Comparison of ENCODE assay signal across 1 fruit fly cellular context in the genomic region with DNA sequence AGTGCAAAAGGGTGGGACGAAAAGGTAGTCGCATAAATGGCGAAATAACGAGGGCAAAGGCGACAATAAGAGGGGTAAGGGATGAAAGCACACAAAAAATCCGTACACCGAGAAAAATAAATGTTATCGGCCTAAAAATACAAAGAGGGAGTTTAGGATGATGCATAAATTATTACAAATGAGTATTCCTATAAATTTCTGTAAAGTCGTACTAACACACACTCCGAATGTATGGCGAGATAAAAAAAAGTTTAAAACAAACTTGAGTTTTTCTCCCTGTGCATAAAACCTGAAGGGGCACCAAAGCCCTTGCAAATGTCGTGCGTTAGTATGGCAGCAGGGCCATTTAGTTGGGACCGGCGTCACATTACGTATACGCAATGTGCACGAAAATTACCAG.
A peak's percentile ranks its signal among the peaks of the same experiment; 100 is the strongest.
TF ChIP-seq lines count a peak whose summit lies in the region.

No protein-coding gene starts in this region.

TF ChIP-seq in whole organism, embryonic, 481 proteins besides CTCF, POLR2A, EP300 and RAD21 (continued from another document and continues in another):
- TF ChIP-seq CG14710 (tag; optimal IDR thresholded peaks at IDR 0.05; lab: Kevin White, UChicago) = no peak
- TF ChIP-seq Hey (tag; optimal IDR thresholded peaks at IDR 0.05; lab: Kevin White, UChicago) = no peak
- peak; percentile 37; the same call in 1 of the 2 replicates for TF ChIP-seq Rx (GFP tag; IDR thresholded peaks at IDR 0.05; lab: Robert Waterston, UW)
- no peak for TF ChIP-seq Lhr (GFP tag; optimal IDR thresholded peaks at IDR 0.05; lab: Kevin White, UChicago)
- no peak for TF ChIP-seq Mes4 (GFP tag; optimal IDR thresholded peaks at IDR 0.05; lab: Kevin White, UChicago)
- peak; percentile 33 for TF ChIP-seq CG12659 (GFP tag; optimal IDR thresholded peaks at IDR 0.05; lab: Kevin White, UChicago)
- TF ChIP-seq Med (GFP tag; lab: Kevin White, UChicago) = no peak
- peak; percentile 22 for TF ChIP-seq CG9876 (GFP tag; optimal IDR thresholded peaks at IDR 0.05; lab: Kevin White, UChicago)
- TF ChIP-seq NK7.1 (GFP tag; optimal IDR thresholded peaks at IDR 0.05; lab: Kevin White, UChicago) = no peak
- TF ChIP-seq BtbVII (GFP tag; optimal IDR thresholded peaks at IDR 0.05; lab: Kevin White, UChicago) = peak; percentile 60
- TF ChIP-seq row (GFP tag; IDR thresholded peaks at IDR 0.05; lab: Robert Waterston, UW) = no peak; the same call in 1 of the 3 replicates
- no peak for TF ChIP-seq tll (GFP tag; optimal IDR thresholded peaks at IDR 0.05; lab: Kevin White, UChicago)
- no peak for TF ChIP-seq CG31388 (GFP tag; optimal IDR thresholded peaks at IDR 0.05; lab: Kevin White, UChicago)
- TF ChIP-seq Chrac-16 (GFP tag; optimal IDR thresholded peaks at IDR 0.05; lab: Kevin White, UChicago) = no peak
- no peak for TF ChIP-seq fd3F (GFP tag; optimal IDR thresholded peaks at IDR 0.05; lab: Kevin White, UChicago)
- no peak for TF ChIP-seq CG10274 (GFP tag; optimal IDR thresholded peaks at IDR 0.05; lab: Kevin White, UChicago)
- no peak for TF ChIP-seq insv (GFP tag; optimal IDR thresholded peaks at IDR 0.05; lab: Kevin White, UChicago)
- TF ChIP-seq hth (optimal IDR thresholded peaks at IDR 0.05; lab: Kevin White, UChicago) = no peak
- no peak for TF ChIP-seq NFAT (GFP tag; IDR thresholded peaks at IDR 0.05; lab: Robert Waterston, UW)
- TF ChIP-seq dm (GFP tag; optimal IDR thresholded peaks at IDR 0.05; lab: Kevin White, UChicago) = no peak
- peak; percentile 18 for TF ChIP-seq zfh2 (GFP tag; optimal IDR thresholded peaks at IDR 0.05; lab: Kevin White, UChicago)
- TF ChIP-seq CG32532 (GFP tag; IDR thresholded peaks at IDR 0.05; lab: Robert Waterston, UW) = peak; percentile 74; the same call in 1 of the 2 replicates
- TF ChIP-seq Hr3 (GFP tag; optimal IDR thresholded peaks at IDR 0.05; lab: Kevin White, UChicago) = peak; percentile 8
- TF ChIP-seq Trl (optimal IDR thresholded peaks at IDR 0.05; lab: Kevin White, UChicago) = no peak
- peak; percentile 27 for TF ChIP-seq Trl (GFP tag; optimal IDR thresholded peaks at IDR 0.05; lab: Kevin White, UChicago)
- no peak for TF ChIP-seq bsh (GFP tag; optimal IDR thresholded peaks at IDR 0.05; lab: Kevin White, UChicago)
- no peak for TF ChIP-seq Dfd (GFP tag; optimal IDR thresholded peaks at IDR 0.05; lab: Kevin White, UChicago)
- no peak for TF ChIP-seq dimm (GFP tag; IDR thresholded peaks at IDR 0.05; lab: Robert Waterston, UW)
- TF ChIP-seq luna (GFP tag; optimal IDR thresholded peaks at IDR 0.05; lab: Kevin White, UChicago) = no peak
- TF ChIP-seq ac (GFP tag; optimal IDR thresholded peaks at IDR 0.05; lab: Kevin White, UChicago) = no peak
- no peak for TF ChIP-seq da (GFP tag; optimal IDR thresholded peaks at IDR 0.05; lab: Kevin White, UChicago)
- TF ChIP-seq sima (GFP tag; optimal IDR thresholded peaks at IDR 0.05; lab: Kevin White, UChicago) = no peak
- TF ChIP-seq CG7556 (GFP tag; optimal IDR thresholded peaks at IDR 0.05; lab: Kevin White, UChicago) = peak; percentile 36
- TF ChIP-seq chn (GFP tag; optimal IDR thresholded peaks at IDR 0.05; lab: Kevin White, UChicago) = no peak
- TF ChIP-seq her (GFP tag; optimal IDR thresholded peaks at IDR 0.05; lab: Kevin White, UChicago) = no peak
- peak; percentile 58 for TF ChIP-seq CG7372 (GFP tag; IDR thresholded peaks at IDR 0.05; lab: Robert Waterston, UW)
- no peak for TF ChIP-seq CG8388 (GFP tag; optimal IDR thresholded peaks at IDR 0.05; lab: Kevin White, UChicago)
- TF ChIP-seq bowl (GFP tag; IDR thresholded peaks at IDR 0.05; lab: Robert Waterston, UW) = no peak
- TF ChIP-seq CG17359 (tag; optimal IDR thresholded peaks at IDR 0.05; lab: Kevin White, UChicago) = peak; percentile 69
- no peak for TF ChIP-seq CG4707 (GFP tag; optimal IDR thresholded peaks at IDR 0.05; lab: Kevin White, UChicago)
- TF ChIP-seq Meics (GFP tag; optimal IDR thresholded peaks at IDR 0.05; lab: Kevin White, UChicago) = peak; percentile 79
- TF ChIP-seq CG15479 (GFP tag; optimal IDR thresholded peaks at IDR 0.05; lab: Kevin White, UChicago) = no peak
- peak; percentile 21 for TF ChIP-seq Camta (GFP tag; optimal IDR thresholded peaks at IDR 0.05; lab: Kevin White, UChicago)
- TF ChIP-seq CG8924 (tag; optimal IDR thresholded peaks at IDR 0.05; lab: Kevin White, UChicago) = no peak
- TF ChIP-seq Pdp1 (GFP tag; optimal IDR thresholded peaks at IDR 0.05; lab: Kevin White, UChicago) = peak in 1 of 2 experiments; percentile 50
- no peak for TF ChIP-seq ken (GFP tag; IDR thresholded peaks at IDR 0.05; lab: Robert Waterston, UW)
- no peak; the same call in 1 of the 2 replicates for TF ChIP-seq chm (GFP tag; IDR thresholded peaks at IDR 0.05; lab: Robert Waterston, UW)
- TF ChIP-seq CG2120 (GFP tag; optimal IDR thresholded peaks at IDR 0.05; lab: Kevin White, UChicago) = peak; percentile 72
- peak; percentile 68 for TF ChIP-seq Fer3 (tag; optimal IDR thresholded peaks at IDR 0.05; lab: Kevin White, UChicago)
- no peak for TF ChIP-seq ssp (GFP tag; IDR thresholded peaks at IDR 0.05; lab: Robert Waterston, UW)
- TF ChIP-seq CG7839 (tag; optimal IDR thresholded peaks at IDR 0.05; lab: Kevin White, UChicago) = peak; percentile 72
- TF ChIP-seq shn (GFP tag; optimal IDR thresholded peaks at IDR 0.05; lab: Kevin White, UChicago) = no peak
- peak; percentile 40 for TF ChIP-seq CG13424 (tag; optimal IDR thresholded peaks at IDR 0.05; lab: Kevin White, UChicago)
- no peak for TF ChIP-seq ci (GFP tag; IDR thresholded peaks at IDR 0.05; lab: Robert Waterston, UW)
- peak; percentile 48 for TF ChIP-seq gro (GFP tag; optimal IDR thresholded peaks at IDR 0.05; lab: Kevin White, UChicago)
- no peak for TF ChIP-seq lbe (GFP tag; optimal IDR thresholded peaks at IDR 0.05; lab: Kevin White, UChicago)
- no peak for TF ChIP-seq vfl (GFP tag; optimal IDR thresholded peaks at IDR 0.05; lab: Kevin White, UChicago)
- peak; percentile 27 for TF ChIP-seq Side (GFP tag; optimal IDR thresholded peaks at IDR 0.05; lab: Kevin White, UChicago)
- TF ChIP-seq Scr (GFP tag; IDR thresholded peaks at IDR 0.05; lab: Robert Waterston, UW; ENCODE audit: partially characterized antibody) = no peak
- peak; percentile 17 for TF ChIP-seq Sry-δ (GFP tag; optimal IDR thresholded peaks at IDR 0.05; lab: Kevin White, UChicago)
- TF ChIP-seq Hr51 (GFP tag; optimal IDR thresholded peaks at IDR 0.05; lab: Kevin White, UChicago) = peak in 1 of 2 experiments; percentile 50
- TF ChIP-seq CG16815 (GFP tag; optimal IDR thresholded peaks at IDR 0.05; lab: Kevin White, UChicago) = no peak
- no peak for TF ChIP-seq wdn (GFP tag; IDR thresholded peaks at IDR 0.05; lab: Robert Waterston, UW)
- TF ChIP-seq zen2 (GFP tag; IDR thresholded peaks at IDR 0.05; lab: Robert Waterston, UW; ENCODE audit: partially characterized antibody) = no peak
- TF ChIP-seq Elba2 (GFP tag; optimal IDR thresholded peaks at IDR 0.05; lab: Kevin White, UChicago) = no peak
- peak; percentile 47 for TF ChIP-seq Antp (GFP tag; optimal IDR thresholded peaks at IDR 0.05; lab: Kevin White, UChicago)
- no peak for TF ChIP-seq bbx (GFP tag; IDR thresholded peaks at IDR 0.05; lab: Robert Waterston, UW; ENCODE audit: partially characterized antibody)
- peak; percentile 1 for TF ChIP-seq CG10209 (GFP tag; optimal IDR thresholded peaks at IDR 0.05; lab: Kevin White, UChicago)
- TF ChIP-seq Sox102F (GFP tag; optimal IDR thresholded peaks at IDR 0.05; lab: Kevin White, UChicago) = peak; percentile 54
- peak; percentile 81 for TF ChIP-seq CG11504 (tag; optimal IDR thresholded peaks at IDR 0.05; lab: Kevin White, UChicago)
- no peak for TF ChIP-seq Hr78 (GFP tag; optimal IDR thresholded peaks at IDR 0.05; lab: Kevin White, UChicago)
- TF ChIP-seq Nf-YB (GFP tag; optimal IDR thresholded peaks at IDR 0.05; lab: Kevin White, UChicago) = no peak
- peak; percentile 51; the same call in 1 of the 3 replicates for TF ChIP-seq CG6175 (GFP tag; IDR thresholded peaks at IDR 0.05; lab: Robert Waterston, UW)
- no peak for TF ChIP-seq run (tag; optimal IDR thresholded peaks at IDR 0.05; lab: Kevin White, UChicago)
- TF ChIP-seq CG11696 (GFP tag; IDR thresholded peaks at IDR 0.05; lab: Robert Waterston, UW) = no peak
- TF ChIP-seq dmrt11E (tag; optimal IDR thresholded peaks at IDR 0.05; lab: Kevin White, UChicago) = no peak
- peak; percentile 37 for TF ChIP-seq Asciz (GFP tag; optimal IDR thresholded peaks at IDR 0.05; lab: Kevin White, UChicago)
- TF ChIP-seq CG6654 (GFP tag; optimal IDR thresholded peaks at IDR 0.05; lab: Kevin White, UChicago) = no peak
- peak; percentile 71 for TF ChIP-seq ind (GFP tag; optimal IDR thresholded peaks at IDR 0.05; lab: Kevin White, UChicago)
- peak; percentile 34; the same call in 1 of the 3 replicates for TF ChIP-seq CG14050 (GFP tag; IDR thresholded peaks at IDR 0.05; lab: Robert Waterston, UW)
- no peak; the same call in 1 of the 2 replicates for TF ChIP-seq HLH3B (GFP tag; IDR thresholded peaks at IDR 0.05; lab: Robert Waterston, UW)
- no peak for TF ChIP-seq ase (GFP tag; IDR thresholded peaks at IDR 0.05; lab: Robert Waterston, UW)
- TF ChIP-seq sug (tag; optimal IDR thresholded peaks at IDR 0.05; lab: Kevin White, UChicago) = peak; percentile 28
- TF ChIP-seq Adf1 (GFP tag; IDR thresholded peaks at IDR 0.05; lab: Robert Waterston, UW) = peak; percentile 22; the same call in 1 of the 2 replicates
- TF ChIP-seq tup (GFP tag; optimal IDR thresholded peaks at IDR 0.05; lab: Kevin White, UChicago) = no peak
- TF ChIP-seq CG1529 (GFP tag; optimal IDR thresholded peaks at IDR 0.05; lab: Kevin White, UChicago) = no peak
- TF ChIP-seq CG2712 (tag; optimal IDR thresholded peaks at IDR 0.05; lab: Kevin White, UChicago) = no peak
- TF ChIP-seq tx (GFP tag; optimal IDR thresholded peaks at IDR 0.05; lab: Kevin White, UChicago) = no peak
- TF ChIP-seq CG7987 (GFP tag; optimal IDR thresholded peaks at IDR 0.05; lab: Kevin White, UChicago) = no peak
- no peak for TF ChIP-seq vnd (GFP tag; IDR thresholded peaks at IDR 0.05; lab: Robert Waterston, UW; ENCODE audit: partially characterized antibody)
- TF ChIP-seq CG3407 (GFP tag; optimal IDR thresholded peaks at IDR 0.05; lab: Kevin White, UChicago) = no peak
- TF ChIP-seq MESR4 (GFP tag; optimal IDR thresholded peaks at IDR 0.05; lab: Kevin White, UChicago) = no peak
- TF ChIP-seq ash1 (GFP tag; optimal IDR thresholded peaks at IDR 0.05; lab: Kevin White, UChicago) = no peak
- TF ChIP-seq CG33213 (GFP tag; optimal IDR thresholded peaks at IDR 0.05; lab: Kevin White, UChicago) = no peak
- TF ChIP-seq CG3995 (GFP tag; optimal IDR thresholded peaks at IDR 0.05; lab: Kevin White, UChicago) = no peak
- peak; percentile 56 for TF ChIP-seq lilli (GFP tag; optimal IDR thresholded peaks at IDR 0.05; lab: Kevin White, UChicago)
- TF ChIP-seq CG18262 (tag; optimal IDR thresholded peaks at IDR 0.05; lab: Kevin White, UChicago) = no peak
- 0 out of 2 replicates have a peak, but pooled peaks have one; percentile 8 for TF ChIP-seq cas (GFP tag; IDR thresholded peaks at IDR 0.05; lab: Robert Waterston, UW)
- no peak for TF ChIP-seq CG9609 (GFP tag; optimal IDR thresholded peaks at IDR 0.05; lab: Kevin White, UChicago)
- no peak for TF ChIP-seq Usf (GFP tag; optimal IDR thresholded peaks at IDR 0.05; lab: Kevin White, UChicago)
- TF ChIP-seq p53 (GFP tag; optimal IDR thresholded peaks at IDR 0.05; lab: Kevin White, UChicago) = no peak
- no peak for TF ChIP-seq CG18619 (GFP tag; optimal IDR thresholded peaks at IDR 0.05; lab: Kevin White, UChicago)
- TF ChIP-seq ap (GFP tag; IDR thresholded peaks at IDR 0.05; lab: Robert Waterston, UW) = no peak
- peak; percentile 68 for TF ChIP-seq CG13894 (tag; optimal IDR thresholded peaks at IDR 0.05; lab: Kevin White, UChicago)
- TF ChIP-seq sd (tag; optimal IDR thresholded peaks at IDR 0.05; lab: Kevin White, UChicago) = no peak
- no peak; the same call in 2 of the 3 replicates for TF ChIP-seq Aef1 (GFP tag; IDR thresholded peaks at IDR 0.05; lab: Robert Waterston, UW)
- TF ChIP-seq CG12104 (GFP tag; optimal IDR thresholded peaks at IDR 0.05; lab: Kevin White, UChicago) = peak; percentile 39
- peak; percentile 22 for TF ChIP-seq MTF-1 (GFP tag; optimal IDR thresholded peaks at IDR 0.05; lab: Kevin White, UChicago; ENCODE audit: borderline replicate concordance)
- no peak for TF ChIP-seq pfk (GFP tag; optimal IDR thresholded peaks at IDR 0.05; lab: Kevin White, UChicago)
- no peak for TF ChIP-seq salm (tag; optimal IDR thresholded peaks at IDR 0.05; lab: Kevin White, UChicago)
- TF ChIP-seq Kr (GFP tag; optimal IDR thresholded peaks at IDR 0.05; lab: Kevin White, UChicago) = no peak
- TF ChIP-seq Dp (GFP tag; optimal IDR thresholded peaks at IDR 0.05; lab: Kevin White, UChicago) = no peak
- no peak for TF ChIP-seq Taf1 (GFP tag; IDR thresholded peaks at IDR 0.05; lab: Robert Waterston, UW)
- no peak for TF ChIP-seq gfzf (GFP tag; optimal IDR thresholded peaks at IDR 0.05; lab: Kevin White, UChicago)
- TF ChIP-seq Gsc (GFP tag; IDR thresholded peaks at IDR 0.05; lab: Robert Waterston, UW) = no peak
- TF ChIP-seq Stat92E (GFP tag; optimal IDR thresholded peaks at IDR 0.05; lab: Kevin White, UChicago) = no peak
- TF ChIP-seq HmgD (GFP tag; optimal IDR thresholded peaks at IDR 0.05; lab: Kevin White, UChicago) = no peak
- TF ChIP-seq CG17361 (GFP tag; IDR thresholded peaks at IDR 0.05; lab: Robert Waterston, UW) = no peak
- no peak for TF ChIP-seq Eip74EF (GFP tag; optimal IDR thresholded peaks at IDR 0.05; lab: Kevin White, UChicago)
- no peak for TF ChIP-seq Neu2 (GFP tag; optimal IDR thresholded peaks at IDR 0.05; lab: Kevin White, UChicago; ENCODE audit: borderline replicate concordance)
- peak; percentile 70 for TF ChIP-seq Ptx1 (GFP tag; IDR thresholded peaks at IDR 0.05; lab: Robert Waterston, UW)
- TF ChIP-seq Blimp-1 (GFP tag; optimal IDR thresholded peaks at IDR 0.05; lab: Kevin White, UChicago) = no peak
- peak; percentile 31 for TF ChIP-seq exex (tag; optimal IDR thresholded peaks at IDR 0.05; lab: Kevin White, UChicago)
- TF ChIP-seq CG1792 (GFP tag; optimal IDR thresholded peaks at IDR 0.05; lab: Kevin White, UChicago) = peak; percentile 6
- TF ChIP-seq Optix (GFP tag; IDR thresholded peaks at IDR 0.05; lab: Robert Waterston, UW) = no peak
- peak; percentile 20 for TF ChIP-seq ewg (GFP tag; optimal IDR thresholded peaks at IDR 0.05; lab: Kevin White, UChicago)
- TF ChIP-seq CG10543 (GFP tag; optimal IDR thresholded peaks at IDR 0.05; lab: Kevin White, UChicago) = peak; percentile 52
- peak; percentile 71 for TF ChIP-seq Hmr (GFP tag; optimal IDR thresholded peaks at IDR 0.05; lab: Kevin White, UChicago)
- no peak for TF ChIP-seq CG13123 (GFP tag; optimal IDR thresholded peaks at IDR 0.05; lab: Kevin White, UChicago)
- TF ChIP-seq H15 (GFP tag; IDR thresholded peaks at IDR 0.05; lab: Robert Waterston, UW) = 0 out of 3 replicates have a peak, but pooled peaks have one; percentile 10
